Fruit fly (Drosophila melanogaster) whole organism, prepupa: Measurements from ENCODE around the gene CG13318.
A peak's percentile ranks its signal among the peaks of the same experiment; 100 is the strongest.

Experiments
- CG10631 ChIP-seq: fragments of 200-800 bp; sonication (Bioruptor generic); optimal IDR thresholded peaks from 2 replicates; lab custom pipeline; 2016; ENCODE audit warnings: missing biosample characterization, missing genetic modification characterization
- CG11762 ChIP-seq: fragments of 200-800 bp; sonication (Bioruptor generic); optimal IDR thresholded peaks from 3 replicates; lab custom pipeline; 2016; ENCODE audit warnings: missing biosample characterization, missing genetic modification characterization; ENCODE audit not compliant: insufficient read depth
- CG15336 ChIP-seq: fragments of 200-800 bp; sonication (Bioruptor generic); IDR thresholded peaks from 2 replicates; pipeline ENCODE4 v1.3.6; 2022; ENCODE audit warnings: missing biosample characterization, missing genetic modification characterization
- CG1621 ChIP-seq: fragments of 200-800 bp; sonication (Bioruptor generic); optimal IDR thresholded peaks from 3 replicates; lab custom pipeline; 2018; ENCODE audit warnings: missing biosample characterization, mild to moderate bottlenecking, missing genetic modification characterization
- CG16779 ChIP-seq: fragments of 200-800 bp; sonication (Bioruptor generic); optimal IDR thresholded peaks from 3 replicates; lab custom pipeline; 2017; ENCODE audit warnings: missing biosample characterization, mild to moderate bottlenecking, missing genetic modification characterization
- CG32006 ChIP-seq: fragments of 200-800 bp; sonication (Bioruptor generic); optimal IDR thresholded peaks from 3 replicates; lab custom pipeline; 2017; ENCODE audit warnings: missing biosample characterization, mild to moderate bottlenecking, missing genetic modification characterization
- CG34406 ChIP-seq: fragments of 200-800 bp; sonication (Bioruptor generic); optimal IDR thresholded peaks from 3 replicates; lab custom pipeline; 2016; ENCODE audit warnings: missing biosample characterization, missing genetic modification characterization
- CG3919 ChIP-seq: fragments of 200-800 bp; sonication (Bioruptor generic); optimal IDR thresholded peaks from 3 replicates; lab custom pipeline; 2016; ENCODE audit warnings: missing biosample characterization, missing genetic modification characterization
- CG6808 ChIP-seq: fragments of 200-800 bp; sonication (Bioruptor generic); optimal IDR thresholded peaks from 3 replicates; lab custom pipeline; 2017; ENCODE audit warnings: missing biosample characterization, missing genetic modification characterization, mild to moderate bottlenecking, moderate library complexity, missing genetic modification reagents
- CG7368 ChIP-seq: fragments of 200-800 bp; sonication (Bioruptor generic); optimal IDR thresholded peaks from 3 replicates; lab custom pipeline; 2016; ENCODE audit warnings: missing biosample characterization, missing genetic modification characterization
- CG8319 ChIP-seq: fragments of 200-800 bp; sonication (Bioruptor generic); optimal IDR thresholded peaks from 3 replicates; lab custom pipeline; 2016; ENCODE audit warnings: missing biosample characterization, missing genetic modification characterization
- CG9139 ChIP-seq: fragments of 200-800 bp; sonication (Bioruptor generic); optimal IDR thresholded peaks from 3 replicates; lab custom pipeline; 2017; ENCODE audit warnings: missing biosample characterization, mild to moderate bottlenecking, missing genetic modification characterization
- Eip75B ChIP-seq: fragments of 200-800 bp; sonication (Bioruptor generic); optimal IDR thresholded peaks from 3 replicates; lab custom pipeline; 2016; ENCODE audit warnings: missing biosample characterization, missing genetic modification characterization
- Eip78C ChIP-seq: fragments of 200-800 bp; sonication (Bioruptor generic); peaks from one replicate; lab custom pipeline; 2016; ENCODE audit warnings: missing biosample characterization, missing genetic modification characterization
- Gug ChIP-seq: fragments of 200-800 bp; sonication (Bioruptor generic); IDR thresholded peaks from 2 replicates; pipeline ENCODE4 v1.3.6; 2022; ENCODE audit warnings: missing biosample characterization, missing genetic modification characterization
- Hr38 ChIP-seq: sonication (Bioruptor generic); optimal IDR thresholded peaks from 2 replicates; lab custom pipeline; 2016; ENCODE audit warnings: missing biosample characterization, missing genetic modification characterization
- Met ChIP-seq: fragments of 200-800 bp; sonication (Bioruptor generic); optimal IDR thresholded peaks from 3 replicates; lab custom pipeline; 2016; ENCODE audit warnings: missing biosample characterization, missing genetic modification characterization
- OdsH ChIP-seq: fragments of 200-800 bp; sonication (Bioruptor generic); optimal IDR thresholded peaks from 3 replicates; lab custom pipeline; 2016; ENCODE audit warnings: missing biosample characterization, missing genetic modification characterization
- Smox ChIP-seq: fragments of 200-800 bp; sonication (Bioruptor generic); optimal IDR thresholded peaks from 3 replicates; lab custom pipeline; 2016; ENCODE audit warnings: missing biosample characterization, missing genetic modification characterization
- Sox102F ChIP-seq: fragments of 200-800 bp; sonication (Bioruptor generic); optimal IDR thresholded peaks from 2 replicates; lab custom pipeline; 2016; ENCODE audit warnings: missing biosample characterization, mild to moderate bottlenecking, missing genetic modification characterization
- Sox14 ChIP-seq: fragments of 200-800 bp; sonication (Bioruptor generic); optimal IDR thresholded peaks from 3 replicates; lab custom pipeline; 2016; ENCODE audit warnings: missing biosample characterization, missing genetic modification characterization
- Sox15 ChIP-seq: fragments of 200-800 bp; sonication (Bioruptor generic); optimal IDR thresholded peaks from 3 replicates; lab custom pipeline; 2016; ENCODE audit warnings: missing biosample characterization, missing genetic modification characterization
- achi ChIP-seq: fragments of 200-800 bp; sonication (Bioruptor generic); optimal IDR thresholded peaks from 3 replicates; lab custom pipeline; 2016; ENCODE audit warnings: missing biosample characterization, missing genetic modification characterization
- cyc ChIP-seq: fragments of 200-800 bp; sonication (Bioruptor generic); optimal IDR thresholded peaks from 3 replicates; lab custom pipeline; 2016; ENCODE audit warnings: missing biosample characterization, missing genetic modification characterization
- eg ChIP-seq: fragments of 200-800 bp; sonication (Bioruptor generic); IDR thresholded peaks from 3 replicates; pipeline ENCODE4 v1.3.6; 2022; ENCODE audit warnings: missing biosample characterization, missing genetic modification characterization
- fd85E ChIP-seq: fragments of 200-800 bp; sonication (Bioruptor generic); optimal IDR thresholded peaks from 3 replicates; lab custom pipeline; 2016; ENCODE audit warnings: missing biosample characterization, missing genetic modification characterization
- fkh ChIP-seq: fragments of 200-800 bp; sonication (Bioruptor generic); optimal IDR thresholded peaks from 3 replicates; lab custom pipeline; 2017; ENCODE audit warnings: missing biosample characterization, mild to moderate bottlenecking, missing genetic modification characterization, moderate library complexity
- lz ChIP-seq: fragments of 200-800 bp; sonication (Bioruptor generic); optimal IDR thresholded peaks from 3 replicates; lab custom pipeline; 2016; ENCODE audit warnings: missing biosample characterization, missing genetic modification characterization
- pdm3 ChIP-seq: fragments of 200-800 bp; sonication (Bioruptor generic); optimal IDR thresholded peaks from 3 replicates; lab custom pipeline; 2016; ENCODE audit warnings: missing biosample characterization, missing genetic modification characterization
- salr ChIP-seq, 2 experiments: fragments of 200-800 bp; sonication (Bioruptor generic); optimal IDR thresholded peaks; 3 replicates each; lab custom pipeline; 2016 to 2018; ENCODE audit warnings: missing biosample characterization in 2 of 2, missing genetic modification characterization in 2 of 2, mild to moderate bottlenecking in 1 of 2
- ss ChIP-seq, 2 experiments: fragments of 200-800 bp; sonication (Bioruptor generic); optimal IDR thresholded peaks; 2 replicates in 1 of 2; 3 replicates in 1 of 2; lab custom pipeline; 2017 to 2018; ENCODE audit warnings: mild to moderate bottlenecking in 2 of 2, missing biosample characterization in 2 of 2, missing genetic modification characterization in 2 of 2, moderate library complexity in 1 of 2
- svp ChIP-seq: fragments of 200-800 bp; sonication (Bioruptor generic); peaks from one replicate; lab custom pipeline; 2016; ENCODE audit warnings: missing biosample characterization, missing genetic modification characterization
- topi ChIP-seq: fragments of 200-800 bp; sonication (Bioruptor generic); optimal IDR thresholded peaks from 3 replicates; lab custom pipeline; 2016; ENCODE audit warnings: missing biosample characterization, missing genetic modification characterization
- vri ChIP-seq: fragments of 200-800 bp; sonication (Bioruptor generic); optimal IDR thresholded peaks from 3 replicates; lab custom pipeline; 2016; ENCODE audit warnings: missing biosample characterization, mild to moderate bottlenecking, missing genetic modification characterization

CG13318 gene

dm6 chr3R:8820428-8820912 is 48.0 kb upstream of the CG13318 start, which contains the start of gene aqz (continued):
- TF ChIP-seq fd85E (GFP tag; lab: Kevin White, UChicago) (no peak), Met (peak; percentile 46), Gug (GFP tag; lab: Robert Waterston, UW) (no peak), pdm3 (GFP tag; lab: Kevin White, UChicago) (peak; percentile 32), Sox15 (peak; percentile 8), fkh (GFP tag; lab: Kevin White, UChicago) (peak; percentile 84), CG15336 (peak; percentile 47; the same call in 1 of the 2 replicates), OdsH (GFP tag; lab: Kevin White, UChicago) (no peak), CG9139 (GFP tag; lab: Kevin White, UChicago) (peak; percentile 70), salr (GFP tag; optimal IDR thresholded peaks at IDR 0.05; lab: Kevin White, UChicago) (no peak), Smox (GFP tag; lab: Kevin White, UChicago) (no peak), Hr38 (no peak), CG10631 (GFP tag; lab: Kevin White, UChicago) (no peak), CG11762 (GFP tag; lab: Kevin White, UChicago) (no peak), achi (GFP tag; lab: Kevin White, UChicago) (no peak), ss (GFP tag; optimal IDR thresholded peaks at IDR 0.05; lab: Kevin White, UChicago) (peak; percentile 44 to 58), CG34406 (GFP tag; lab: Kevin White, UChicago) (no peak)

dm6 chr3R:8819551-8820057 is 47.1 kb upstream of the CG13318 start:
- TF ChIP-seq CG1621 (tag; lab: Kevin White, UChicago) (no peak), Eip75B (peak; percentile 30), CG16779 (tag; lab: Kevin White, UChicago) (peak; percentile 12), fkh (GFP tag; lab: Kevin White, UChicago) (peak; percentile 77), vri (GFP tag; lab: Kevin White, UChicago) (peak; percentile 48), svp (GFP tag; lab: Kevin White, UChicago) (peak; percentile 74), Sox102F (GFP tag; lab: Kevin White, UChicago) (no peak), Sox14 (GFP tag; lab: Kevin White, UChicago) (peak; percentile 20), ss (GFP tag; optimal IDR thresholded peaks at IDR 0.05; lab: Kevin White, UChicago) (peak in 1 of 2 experiments; percentile 50), cyc (GFP tag; lab: Kevin White, UChicago) (peak; percentile 7), pdm3 (GFP tag; lab: Kevin White, UChicago) (peak; percentile 1), CG6808 (GFP tag; lab: Kevin White, UChicago) (no peak), CG8319 (GFP tag; lab: Kevin White, UChicago) (no peak), lz (GFP tag; lab: Kevin White, UChicago) (peak; percentile 30), CG7368 (GFP tag; lab: Kevin White, UChicago) (peak; percentile 5), topi (GFP tag; lab: Kevin White, UChicago) (peak; percentile 8), salr (GFP tag; optimal IDR thresholded peaks at IDR 0.05; lab: Kevin White, UChicago) (no peak), Eip78C (GFP tag; lab: Kevin White, UChicago) (peak; percentile 57), Met (peak; percentile 14), CG3919 (peak; percentile 6), Smox (GFP tag; lab: Kevin White, UChicago) (peak; percentile 3), CG10631 (GFP tag; lab: Kevin White, UChicago) (no peak), Sox15 (no peak)

DNA sequence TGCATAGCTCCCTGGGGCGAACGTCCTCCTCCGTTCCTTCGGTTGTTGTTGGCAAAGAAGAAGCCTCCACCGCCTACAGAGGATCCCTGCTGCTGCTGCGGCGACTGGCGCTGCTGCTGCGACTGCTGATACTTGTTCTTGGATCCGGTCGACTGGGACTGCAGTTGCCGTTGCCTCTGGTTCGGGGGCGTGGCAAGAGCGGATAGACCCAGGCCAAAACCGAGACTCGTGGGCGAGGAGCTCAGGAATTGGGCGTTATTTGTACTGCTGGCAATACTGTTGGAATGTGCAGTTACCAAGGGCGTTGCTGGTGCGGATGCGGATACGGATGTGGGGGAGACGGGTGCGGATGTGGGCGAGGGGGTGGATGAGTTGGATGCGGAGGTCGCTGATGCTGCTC is 45.7 kb upstream of the CG13318 start:
- TF ChIP-seq fd85E (GFP tag; lab: Kevin White, UChicago) = no peak
- TF ChIP-seq eg (GFP tag; lab: Robert Waterston, UW) = 0 out of 3 replicates have a peak, but pooled peaks have one; percentile 21

DNA sequence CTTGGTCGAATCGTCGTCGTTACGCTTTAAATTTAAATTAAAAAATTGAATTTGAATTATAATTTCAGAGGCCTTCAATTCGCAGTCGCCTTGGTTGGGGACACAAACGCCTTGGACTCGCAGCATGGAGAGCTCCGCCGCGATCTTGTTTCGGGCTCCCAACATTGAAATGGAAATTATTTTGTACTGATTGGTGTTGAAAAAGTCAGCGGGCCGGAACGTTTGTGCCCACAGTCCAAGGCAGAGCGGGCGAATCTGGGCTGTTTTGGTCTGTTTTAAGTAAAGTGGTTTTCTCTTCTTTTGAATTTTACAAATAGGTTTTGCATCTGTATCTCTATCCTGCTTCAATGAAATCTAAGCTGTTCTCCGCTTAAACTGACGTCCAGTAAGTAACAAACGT is 42.6 kb upstream of the CG13318 start:
- peak; percentile 4 for TF ChIP-seq CG6808 (GFP tag; lab: Kevin White, UChicago)
- no peak for TF ChIP-seq CG32006 (GFP tag; lab: Kevin White, UChicago)
- TF ChIP-seq, all 60 proteins: peak for 1
